Fruit fly (Drosophila melanogaster) whole organism, embryonic: ENCODE data around the gene Pur-alpha.

Experiments used
- Adf1 ChIP-seq: fragments of 200-800 bp; sonication (Bioruptor generic); IDR thresholded peaks from 2 replicates; pipeline ENCODE4 v1.3.6; 2022; ENCODE audit warnings: missing biosample characterization, missing genetic modification characterization
- Asciz ChIP-seq: fragments of 200-800 bp; sonication (Bioruptor generic); optimal IDR thresholded peaks from 2 replicates; lab custom pipeline; 2017; ENCODE audit warnings: missing biosample characterization, mild to moderate bottlenecking, missing genetic modification characterization, missing genetic modification reagents
- B-H2 ChIP-seq: fragments of 200-800 bp; sonication (Bioruptor generic); optimal IDR thresholded peaks from 2 replicates; lab custom pipeline; 2018; ENCODE audit warnings: missing biosample characterization, mild to moderate bottlenecking, missing genetic modification characterization
- BEAF-32 ChIP-seq: fragments of 200-800 bp; sonication (Bioruptor generic); optimal IDR thresholded peaks from 3 replicates; lab custom pipeline; 2017; ENCODE audit warnings: missing biosample characterization, missing genetic modification characterization, mild to moderate bottlenecking, moderate library complexity, missing genetic modification reagents
- Bteb2 ChIP-seq: fragments of 200-800 bp; sonication (Bioruptor generic); optimal IDR thresholded peaks from 2 replicates; lab custom pipeline; 2016; ENCODE audit warnings: missing biosample characterization, missing genetic modification characterization
- CG10147 ChIP-seq: fragments of 200-800 bp; sonication (Bioruptor generic); optimal IDR thresholded peaks from 2 replicates; lab custom pipeline; 2019; ENCODE audit warnings: missing biosample characterization, mild to moderate bottlenecking, missing genetic modification characterization, moderate library complexity
- CG10654 ChIP-seq: fragments of 200-800 bp; sonication (Bioruptor generic); optimal IDR thresholded peaks from 2 replicates; lab custom pipeline; 2016; ENCODE audit warnings: missing biosample characterization, missing genetic modification characterization
- CG12659 ChIP-seq: fragments of 200-800 bp; sonication (Bioruptor generic); optimal IDR thresholded peaks from 3 replicates; lab custom pipeline; 2017; ENCODE audit warnings: mild to moderate bottlenecking, missing biosample characterization, missing genetic modification reagents, missing genetic modification characterization
- CG12769 ChIP-seq: fragments of 200-800 bp; sonication (Bioruptor generic); optimal IDR thresholded peaks from 2 replicates; lab custom pipeline; 2019; ENCODE audit warnings: missing biosample characterization, mild to moderate bottlenecking, missing genetic modification characterization, moderate library complexity
- CG2199 ChIP-seq: fragments of 200-800 bp; sonication (Bioruptor generic); IDR thresholded peaks from 3 replicates; pipeline ENCODE4 v1.3.6; 2022; ENCODE audit warnings: missing biosample characterization, missing genetic modification characterization
- CG3163 ChIP-seq: fragments of 200-800 bp; sonication (Bioruptor generic); optimal IDR thresholded peaks from 3 replicates; lab custom pipeline; 2016; ENCODE audit warnings: missing biosample characterization, missing genetic modification characterization
- CG33557 ChIP-seq: fragments of 200-800 bp; sonication (Bioruptor generic); optimal IDR thresholded peaks from 2 replicates; lab custom pipeline; 2019; ENCODE audit warnings: missing biosample characterization, mild to moderate bottlenecking, missing genetic modification characterization, moderate library complexity
- CG3995 ChIP-seq: fragments of 200-800 bp; sonication (Bioruptor generic); optimal IDR thresholded peaks from 3 replicates; lab custom pipeline; 2016; ENCODE audit warnings: missing biosample characterization, missing genetic modification characterization
- CG5180 ChIP-seq: fragments of 200-800 bp; sonication (Bioruptor generic); optimal IDR thresholded peaks from 3 replicates; lab custom pipeline; 2017; ENCODE audit warnings: missing biosample characterization, missing genetic modification characterization, mild to moderate bottlenecking, moderate library complexity, missing genetic modification reagents
- CG6175 ChIP-seq: fragments of 200-800 bp; sonication (Bioruptor generic); IDR thresholded peaks from 3 replicates; pipeline ENCODE4 v1.3.6; 2022; ENCODE audit warnings: missing biosample characterization, missing genetic modification characterization
- CG6765 ChIP-seq: fragments of 200-800 bp; sonication (Bioruptor generic); optimal IDR thresholded peaks from 3 replicates; lab custom pipeline; 2017; ENCODE audit warnings: missing biosample characterization, mild to moderate bottlenecking, missing genetic modification characterization
- CG6854 ChIP-seq: fragments of 200-800 bp; sonication (Bioruptor generic); optimal IDR thresholded peaks from 3 replicates; lab custom pipeline; 2017; ENCODE audit warnings: missing biosample characterization, mild to moderate bottlenecking, missing genetic modification characterization
- CG7745 ChIP-seq: fragments of 200-800 bp; sonication (Bioruptor generic); optimal IDR thresholded peaks from 2 replicates; lab custom pipeline; 2018; ENCODE audit warnings: missing biosample characterization, mild to moderate bottlenecking, missing genetic modification characterization, moderate library complexity
- CG8924 ChIP-seq: fragments of 200-800 bp; optimal IDR thresholded peaks from 3 replicates; lab custom pipeline; 2019; ENCODE audit warnings: missing biosample characterization, mild to moderate bottlenecking, missing genetic modification characterization, moderate library complexity
- CTCF ChIP-seq: fragments of 200-800 bp; sonication (Bioruptor generic); optimal IDR thresholded peaks from 2 replicates; lab custom pipeline; 2017; ENCODE audit warnings: missing biosample characterization, mild to moderate bottlenecking, missing genetic modification characterization, moderate library complexity
- D19A ChIP-seq: fragments of 200-800 bp; optimal IDR thresholded peaks from 3 replicates; lab custom pipeline; 2019; ENCODE audit warnings: missing biosample characterization, mild to moderate bottlenecking, missing genetic modification characterization, moderate library complexity
- Deaf1 ChIP-seq: fragments of 200-800 bp; optimal IDR thresholded peaks from 3 replicates; lab custom pipeline; 2019; ENCODE audit warnings: missing biosample characterization, mild to moderate bottlenecking, missing genetic modification characterization, moderate library complexity
- Dp ChIP-seq: fragments of 200-800 bp; sonication (Bioruptor generic); optimal IDR thresholded peaks from 2 replicates; lab custom pipeline; 2018; ENCODE audit warnings: missing biosample characterization, mild to moderate bottlenecking, missing genetic modification characterization, moderate library complexity
- H2.0 ChIP-seq: fragments of 200-800 bp; sonication (Bioruptor generic); IDR thresholded peaks from 2 replicates; pipeline ENCODE4 v1.3.6; 2022; ENCODE audit warnings: missing biosample characterization, missing genetic modification characterization
- Hr51 ChIP-seq, 2 experiments: fragments of 200-800 bp; sonication (Bioruptor generic); optimal IDR thresholded peaks; 2 replicates in 1 of 2; 3 replicates in 1 of 2; lab custom pipeline; 2016 to 2018; ENCODE audit warnings: missing biosample characterization in 2 of 2, missing genetic modification characterization in 2 of 2, mild to moderate bottlenecking in 1 of 2, moderate library complexity in 1 of 2
- Jarid2 ChIP-seq: fragments of 200-800 bp; sonication (Bioruptor generic); optimal IDR thresholded peaks from 3 replicates; lab custom pipeline; 2017; ENCODE audit warnings: mild to moderate bottlenecking, missing biosample characterization, missing genetic modification reagents, missing genetic modification characterization
- Meics ChIP-seq: fragments of 200-800 bp; sonication (Bioruptor generic); optimal IDR thresholded peaks from 2 replicates; lab custom pipeline; 2017; ENCODE audit warnings: missing biosample characterization, mild to moderate bottlenecking, missing genetic modification characterization
- Nf-YA ChIP-seq: fragments of 200-800 bp; sonication (Bioruptor generic); IDR thresholded peaks from 2 replicates; pipeline ENCODE4 v1.3.6; 2022; ENCODE audit warnings: missing biosample characterization, missing genetic modification characterization
- Nf-YC ChIP-seq: fragments of 200-800 bp; optimal IDR thresholded peaks from 3 replicates; lab custom pipeline; 2019; ENCODE audit warnings: missing biosample characterization, mild to moderate bottlenecking, missing genetic modification characterization, moderate library complexity
- Poxn ChIP-seq: fragments of 200-800 bp; sonication (Bioruptor generic); IDR thresholded peaks from 2 replicates; pipeline ENCODE4 v1.3.6; 2022; ENCODE audit warnings: missing biosample characterization, missing genetic modification characterization
- Sin3A ChIP-seq: fragments of >200 bp; optimal IDR thresholded peaks from 2 replicates; lab custom pipeline; 2018
- Six4 ChIP-seq: fragments of 200-800 bp; sonication (Bioruptor generic); optimal IDR thresholded peaks from 2 replicates; lab custom pipeline; 2016; ENCODE audit warnings: missing biosample characterization, missing genetic modification characterization
- Xbp1 ChIP-seq: fragments of 200-800 bp; sonication (Bioruptor generic); optimal IDR thresholded peaks from 3 replicates; lab custom pipeline; 2016; ENCODE audit warnings: missing biosample characterization, mild to moderate bottlenecking, missing genetic modification characterization
- al ChIP-seq: fragments of 200-800 bp; sonication (Bioruptor generic); IDR thresholded peaks from 2 replicates; pipeline ENCODE4 v1.3.6; 2022; ENCODE audit warnings: missing biosample characterization, missing genetic modification characterization
- ash1 ChIP-seq: fragments of 200-800 bp; sonication (Bioruptor generic); optimal IDR thresholded peaks from 2 replicates; lab custom pipeline; 2018; ENCODE audit warnings: missing biosample characterization, mild to moderate bottlenecking, missing genetic modification characterization
- chinmo ChIP-seq: fragments of 200-800 bp; sonication (Bioruptor generic); IDR thresholded peaks from 4 replicates; pipeline ENCODE4 v1.3.6; 2022; ENCODE audit warnings: missing biosample characterization, missing genetic modification characterization; ENCODE audit not compliant: partially characterized antibody
- chm ChIP-seq: fragments of 200-800 bp; sonication (Bioruptor generic); IDR thresholded peaks from 2 replicates; pipeline ENCODE4 v1.3.6; 2022; ENCODE audit warnings: missing biosample characterization, missing genetic modification characterization
- crol ChIP-seq: fragments of 200-800 bp; sonication (Bioruptor generic); IDR thresholded peaks from 2 replicates; pipeline ENCODE4 v1.3.6; 2022; ENCODE audit warnings: missing biosample characterization, missing genetic modification characterization
- dmrt99B ChIP-seq: fragments of 200-800 bp; sonication (Bioruptor generic); optimal IDR thresholded peaks from 2 replicates; lab custom pipeline; 2018; ENCODE audit warnings: missing biosample characterization, mild to moderate bottlenecking, missing genetic modification characterization, moderate library complexity
- ftz-f1 ChIP-seq: fragments of 200-800 bp; sonication (Bioruptor generic); optimal IDR thresholded peaks from 2 replicates; lab custom pipeline; 2016; ENCODE audit warnings: missing biosample characterization, missing genetic modification characterization
- gce ChIP-seq: fragments of 200-800 bp; sonication (Bioruptor generic); IDR thresholded peaks from 3 replicates; pipeline ENCODE4 v1.3.6; 2022; ENCODE audit warnings: missing biosample characterization, missing genetic modification characterization
- gfzf ChIP-seq: fragments of 200-800 bp; sonication (Bioruptor generic); optimal IDR thresholded peaks from 2 replicates; lab custom pipeline; 2016; ENCODE audit warnings: missing biosample characterization, mild to moderate bottlenecking, missing genetic modification characterization, moderate library complexity
- her ChIP-seq: fragments of 200-800 bp; sonication (Bioruptor generic); optimal IDR thresholded peaks from 2 replicates; lab custom pipeline; 2016; ENCODE audit warnings: missing biosample characterization, missing genetic modification characterization
- hkb ChIP-seq, 2 experiments: fragments of 200-800 bp in 1 of 2; fragments of >200 bp in 1 of 2; sonication (Bioruptor generic) in 1 of 2; IDR thresholded peaks in 1 of 2; optimal IDR thresholded peaks in 1 of 2; 2 replicates each; pipeline versions ENCODE4 v1.3.6 to Lab custom; 2017 to 2022; ENCODE audit warnings: missing biosample characterization in 1 of 2, missing genetic modification characterization in 1 of 2
- insv ChIP-seq, 2 experiments: fragments of 200-800 bp; sonication (Bioruptor generic); optimal IDR thresholded peaks; 3 replicates each; lab custom pipeline; 2016 to 2018; ENCODE audit warnings: missing biosample characterization in 2 of 2, missing genetic modification characterization in 2 of 2
- jing ChIP-seq: fragments of 200-800 bp; sonication (Bioruptor generic); optimal IDR thresholded peaks from 2 replicates; lab custom pipeline; 2018; ENCODE audit warnings: missing biosample characterization, mild to moderate bottlenecking, missing genetic modification characterization
- nerfin-2 ChIP-seq: fragments of 200-800 bp; sonication (Bioruptor generic); IDR thresholded peaks from 2 replicates; pipeline ENCODE4 v1.3.6; 2022; ENCODE audit warnings: missing biosample characterization, missing genetic modification characterization; ENCODE audit not compliant: partially characterized antibody
- rib ChIP-seq: fragments of 200-800 bp; sonication (Bioruptor generic); IDR thresholded peaks from 2 replicates; pipeline ENCODE4 v1.3.6; 2022; ENCODE audit warnings: missing biosample characterization, missing genetic modification characterization
- sqz ChIP-seq: fragments of 200-800 bp; sonication (Bioruptor generic); optimal IDR thresholded peaks from 3 replicates; lab custom pipeline; 2018; ENCODE audit warnings: missing biosample characterization, mild to moderate bottlenecking, missing genetic modification characterization
- twi ChIP-seq: fragments of 200-800 bp; optimal IDR thresholded peaks from 2 replicates; lab custom pipeline; 2019; ENCODE audit warnings: missing biosample characterization, mild to moderate bottlenecking, missing genetic modification characterization, moderate library complexity
- usp ChIP-seq: fragments of >200 bp; optimal IDR thresholded peaks from 2 replicates; lab custom pipeline; 2017; ENCODE audit warnings: missing biosample characterization, missing genetic modification characterization

Gene Pur-alpha

dm6 chr4:557879-558202 lies at the start of gene Pur-alpha (continued):
- TF ChIP-seq hkb (optimal IDR thresholded peaks at IDR 0.05; lab: Kevin White, UChicago) = peak; percentile 21
- no peak for TF ChIP-seq hkb (GFP tag; IDR thresholded peaks at IDR 0.05; lab: Robert Waterston, UW)
- peak; percentile 43 for TF ChIP-seq Bteb2 (GFP tag; lab: Kevin White, UChicago)
- no peak for TF ChIP-seq CG33557 (GFP tag; lab: Kevin White, UChicago)
- peak; percentile 61 for TF ChIP-seq Meics
- no peak for TF ChIP-seq Asciz (GFP tag; lab: Kevin White, UChicago)
- no peak for TF ChIP-seq twi (tag; lab: Kevin White, UChicago)
- no peak for TF ChIP-seq al (GFP tag; lab: Robert Waterston, UW)
- no peak for TF ChIP-seq CG6175 (GFP tag; lab: Robert Waterston, UW)
- TF ChIP-seq CG6765 (GFP tag; lab: Kevin White, UChicago) = peak; percentile 11
- TF ChIP-seq BEAF-32 = peak; percentile 29
- TF ChIP-seq CG3995 = peak; percentile 76
- peak; percentile 17 for TF ChIP-seq Dp (GFP tag; lab: Kevin White, UChicago)
- TF ChIP-seq CG5180 (GFP tag; lab: Kevin White, UChicago) = peak; percentile 29
- TF ChIP-seq Six4 (GFP tag; lab: Kevin White, UChicago) = no peak
- no peak for TF ChIP-seq CG3163 (GFP tag; lab: Kevin White, UChicago)
- TF ChIP-seq CG6854 (GFP tag; lab: Kevin White, UChicago) = peak; percentile 54
- peak; percentile 69 for TF ChIP-seq Sin3A (lab: Kevin White, UChicago)
- peak; percentile 38 for TF ChIP-seq Xbp1
- TF ChIP-seq Poxn (GFP tag; lab: Robert Waterston, UW) = no peak
- peak; percentile 47 for TF ChIP-seq CG12769 (tag; lab: Kevin White, UChicago)
- no peak for TF ChIP-seq nerfin-2 (GFP tag; lab: Robert Waterston, UW)
- TF ChIP-seq H2.0 (GFP tag; lab: Robert Waterston, UW) = no peak
- peak; percentile 67 for TF ChIP-seq CTCF (GFP tag; lab: Kevin White, UChicago)
- peak; percentile 93 for TF ChIP-seq gfzf (GFP tag; lab: Kevin White, UChicago)
- peak; percentile 55 for TF ChIP-seq CG12659 (GFP tag; lab: Kevin White, UChicago)
- no peak for TF ChIP-seq usp
- TF ChIP-seq B-H2 = peak; percentile 38
- peak; percentile 11 for TF ChIP-seq sqz (GFP tag; lab: Kevin White, UChicago)
- TF ChIP-seq her = peak; percentile 100
- peak; percentile 16 for TF ChIP-seq CG10147 (GFP tag; lab: Kevin White, UChicago)
- TF ChIP-seq Hr51 (GFP tag; optimal IDR thresholded peaks at IDR 0.05; lab: Kevin White, UChicago) = no peak
- TF ChIP-seq CG2199 (GFP tag; lab: Robert Waterston, UW) = 0 out of 3 replicates have a peak, but pooled peaks have one; percentile 37

DNA sequence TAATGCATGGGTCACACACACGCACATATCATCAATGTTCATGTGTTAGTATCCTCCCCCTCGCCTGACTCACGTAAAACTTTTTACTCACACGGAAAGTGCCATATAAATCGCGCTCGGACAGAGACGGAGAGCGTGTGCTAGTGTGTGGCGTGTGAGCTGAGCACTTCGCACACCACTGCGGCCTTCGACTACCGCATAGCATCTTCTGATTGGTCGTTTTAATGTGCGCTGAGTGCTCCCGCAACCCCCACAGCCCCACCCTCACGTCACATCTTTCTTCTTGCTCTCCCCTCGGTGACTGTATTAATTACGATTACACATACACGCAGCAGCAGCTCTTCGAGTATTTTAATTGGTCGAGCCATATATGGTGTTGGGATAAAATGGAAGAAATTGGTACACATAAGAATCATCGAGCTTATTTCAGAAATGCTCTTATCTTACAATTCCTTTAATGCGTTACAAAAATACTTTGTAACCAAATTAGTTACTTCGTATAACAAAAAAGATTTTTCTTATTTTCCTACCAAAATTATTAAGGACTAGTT lies 49.3 kb upstream of the Pur-alpha start:
- TF ChIP-seq chinmo (GFP tag; lab: Robert Waterston, UW) (peak; percentile 71; the same call in 2 of the 4 replicates), ash1 (GFP tag; lab: Kevin White, UChicago) (peak; percentile 48), CG10654 (GFP tag; lab: Kevin White, UChicago) (no peak), CG7745 (tag; lab: Kevin White, UChicago) (peak; percentile 40), crol (GFP tag; lab: Robert Waterston, UW) (peak; percentile 98), Nf-YC (tag; lab: Kevin White, UChicago) (peak; percentile 99), Deaf1 (tag; lab: Kevin White, UChicago) (peak; percentile 78), dmrt99B (no peak), chm (GFP tag; lab: Robert Waterston, UW) (0 out of 2 replicates have a peak, but pooled peaks have one; percentile 43), rib (GFP tag; lab: Robert Waterston, UW) (0 out of 2 replicates have a peak, but pooled peaks have one; percentile 9), Adf1 (GFP tag; lab: Robert Waterston, UW) (peak; percentile 19; the same call in 1 of the 2 replicates), insv (GFP tag; optimal IDR thresholded peaks at IDR 0.05; lab: Kevin White, UChicago) (no peak), D19A (tag; lab: Kevin White, UChicago) (peak; percentile 4), Nf-YA (GFP tag; lab: Robert Waterston, UW) (peak; percentile 89), CG8924 (tag; lab: Kevin White, UChicago) (no peak), jing (GFP tag; lab: Kevin White, UChicago) (peak; percentile 10), ftz-f1 (peak; percentile 64), gce (GFP tag; lab: Robert Waterston, UW) (no peak), Jarid2 (GFP tag; lab: Kevin White, UChicago) (peak; percentile 57)
